Fruit fly (Drosophila melanogaster) whole organism, embryonic: ENCODE data around the gene Eip75B.

Experiments used
- Awh ChIP-seq: fragments of 200-800 bp; sonication (Bioruptor generic); IDR thresholded peaks from 2 replicates; pipeline ENCODE4, ENCODE4 v1.3.6; 2022; ENCODE audit warnings: missing biosample characterization, missing genetic modification characterization
- B-H2 ChIP-seq: fragments of 200-800 bp; sonication (Bioruptor generic); optimal IDR thresholded peaks from 2 replicates; lab custom pipeline; 2018; ENCODE audit warnings: missing biosample characterization, mild to moderate bottlenecking, missing genetic modification characterization
- CG12299 ChIP-seq: fragments of 200-800 bp; sonication (Bioruptor generic); optimal IDR thresholded peaks from 2 replicates; lab custom pipeline; 2018; ENCODE audit warnings: missing biosample characterization, mild to moderate bottlenecking, missing genetic modification characterization
- CG14441 ChIP-seq: fragments of 200-800 bp; sonication (Bioruptor generic); IDR thresholded peaks from 2 replicates; pipeline ENCODE4 v1.3.6; 2022; ENCODE audit warnings: missing biosample characterization, missing genetic modification characterization
- CG14965 ChIP-seq: fragments of 200-800 bp; sonication (Bioruptor generic); optimal IDR thresholded peaks from 2 replicates; lab custom pipeline; 2016; ENCODE audit warnings: missing biosample characterization, missing genetic modification characterization, borderline replicate concordance
- CG17612 ChIP-seq: fragments of 200-800 bp; sonication (Bioruptor generic); IDR thresholded peaks from 2 replicates; pipeline ENCODE4 v1.3.6; 2022; ENCODE audit warnings: missing biosample characterization, missing genetic modification characterization
- CG18262 ChIP-seq: fragments of 200-800 bp; optimal IDR thresholded peaks from 3 replicates; lab custom pipeline; 2019; ENCODE audit warnings: missing biosample characterization, mild to moderate bottlenecking, missing genetic modification characterization, moderate library complexity
- CG3838 ChIP-seq: fragments of 200-800 bp; sonication (Bioruptor generic); optimal IDR thresholded peaks from 3 replicates; lab custom pipeline; 2016; ENCODE audit warnings: missing biosample characterization, missing genetic modification characterization
- CG42726 ChIP-seq: fragments of 200-800 bp; sonication (Bioruptor generic); IDR thresholded peaks from 2 replicates; pipeline ENCODE4 v1.3.6; 2022; ENCODE audit warnings: missing biosample characterization, missing genetic modification characterization; ENCODE audit not compliant: partially characterized antibody
- CG4424 ChIP-seq: fragments of 200-800 bp; sonication (Bioruptor generic); optimal IDR thresholded peaks from 3 replicates; lab custom pipeline; 2016; ENCODE audit warnings: missing biosample characterization, missing genetic modification characterization
- CG6272 ChIP-seq: fragments of 200-800 bp; sonication (Bioruptor generic); IDR thresholded peaks from 2 replicates; pipeline ENCODE4 v1.3.6; 2022; ENCODE audit warnings: missing biosample characterization, missing genetic modification characterization
- CG6654 ChIP-seq: fragments of 200-800 bp; sonication (Bioruptor generic); optimal IDR thresholded peaks from 2 replicates; lab custom pipeline; 2017; ENCODE audit warnings: missing biosample characterization, mild to moderate bottlenecking, missing genetic modification characterization
- CG6765 ChIP-seq: fragments of 200-800 bp; sonication (Bioruptor generic); optimal IDR thresholded peaks from 3 replicates; lab custom pipeline; 2017; ENCODE audit warnings: missing biosample characterization, mild to moderate bottlenecking, missing genetic modification characterization
- CG7556 ChIP-seq: fragments of 200-800 bp; sonication (Bioruptor generic); optimal IDR thresholded peaks from 2 replicates; lab custom pipeline; 2017; ENCODE audit warnings: missing biosample characterization, mild to moderate bottlenecking, missing genetic modification characterization
- CG7786 ChIP-seq: fragments of 200-800 bp; sonication (Bioruptor generic); optimal IDR thresholded peaks from 2 replicates; lab custom pipeline; 2016; ENCODE audit warnings: missing biosample characterization, missing genetic modification characterization
- CG8359 ChIP-seq: fragments of 200-800 bp; sonication (Bioruptor generic); optimal IDR thresholded peaks from 2 replicates; lab custom pipeline; 2017; ENCODE audit warnings: missing biosample characterization, mild to moderate bottlenecking, missing genetic modification characterization, borderline replicate concordance
- CHES-1-like ChIP-seq: fragments of 200-800 bp; sonication (Bioruptor generic); optimal IDR thresholded peaks from 2 replicates; lab custom pipeline; 2016; ENCODE audit warnings: missing biosample characterization, missing genetic modification characterization
- CTCF ChIP-seq: fragments of 200-800 bp; sonication (Bioruptor generic); optimal IDR thresholded peaks from 2 replicates; lab custom pipeline; 2017; ENCODE audit warnings: missing biosample characterization, mild to moderate bottlenecking, missing genetic modification characterization, moderate library complexity
- Chrac-16 ChIP-seq: fragments of 200-800 bp; sonication (Bioruptor generic); optimal IDR thresholded peaks from 3 replicates; lab custom pipeline; 2016; ENCODE audit warnings: missing biosample characterization, missing genetic modification characterization
- Dll ChIP-seq: fragments of 200-800 bp; sonication (Bioruptor generic); IDR thresholded peaks from 4 replicates; pipeline ENCODE4 v1.3.6; 2022; ENCODE audit warnings: missing biosample characterization, missing genetic modification characterization; ENCODE audit not compliant: partially characterized antibody
- Drgx ChIP-seq: fragments of 200-800 bp; sonication (Bioruptor generic); IDR thresholded peaks from 2 replicates; pipeline ENCODE4 v1.3.6; 2022; ENCODE audit warnings: missing biosample characterization, missing genetic modification characterization
- E2f1 ChIP-seq: fragments of 200-800 bp; sonication (Bioruptor generic); IDR thresholded peaks from 2 replicates; pipeline ENCODE4 v1.3.6; 2022; ENCODE audit warnings: missing biosample characterization, missing genetic modification characterization
- Elba2 ChIP-seq: fragments of 200-800 bp; sonication (Bioruptor generic); optimal IDR thresholded peaks from 3 replicates; lab custom pipeline; 2016; ENCODE audit warnings: missing biosample characterization, missing genetic modification characterization
- Hr3 ChIP-seq: fragments of 200-800 bp; sonication (Bioruptor generic); optimal IDR thresholded peaks from 3 replicates; lab custom pipeline; 2016; ENCODE audit warnings: missing biosample characterization, missing genetic modification characterization
- MBD-R2 ChIP-seq: fragments of 200-800 bp; sonication (Bioruptor generic); IDR thresholded peaks from 2 replicates; pipeline ENCODE4 v1.3.6; 2022; ENCODE audit warnings: missing biosample characterization, missing genetic modification characterization
- Scr ChIP-seq: fragments of 200-800 bp; sonication (Bioruptor generic); IDR thresholded peaks from 2 replicates; pipeline ENCODE4 v1.3.6; 2022; ENCODE audit warnings: missing biosample characterization, missing genetic modification characterization; ENCODE audit not compliant: partially characterized antibody
- ac ChIP-seq: fragments of 200-800 bp; sonication (Bioruptor generic); optimal IDR thresholded peaks from 3 replicates; lab custom pipeline; 2017; ENCODE audit warnings: missing biosample characterization, mild to moderate bottlenecking, missing genetic modification characterization
- croc ChIP-seq: fragments of 200-800 bp; sonication (Bioruptor generic); conservative IDR thresholded peaks from 3 replicates; pipeline ENCODE4 v1.3.6; 2022; ENCODE audit warnings: missing biosample characterization, missing genetic modification characterization
- disco-r ChIP-seq: fragments of 200-800 bp; sonication (Bioruptor generic); optimal IDR thresholded peaks from 2 replicates; lab custom pipeline; 2016; ENCODE audit warnings: missing biosample characterization, missing genetic modification characterization
- ems ChIP-seq: fragments of 200-800 bp; sonication (Bioruptor generic); optimal IDR thresholded peaks from 3 replicates; lab custom pipeline; 2016; ENCODE audit warnings: missing biosample characterization, missing genetic modification characterization
- eve ChIP-seq, 2 experiments: fragments of >200 bp; optimal IDR thresholded peaks; 2 replicates each; lab custom pipeline; 2017; ENCODE audit warnings: missing biosample characterization in 2 of 2, missing genetic modification characterization in 2 of 2
- fu2 ChIP-seq: fragments of 200-800 bp; sonication (Bioruptor generic); optimal IDR thresholded peaks from 2 replicates; lab custom pipeline; 2016; ENCODE audit warnings: missing biosample characterization, missing genetic modification characterization
- hb ChIP-seq: fragments of 200-800 bp; sonication (Bioruptor generic); IDR thresholded peaks from 3 replicates; pipeline ENCODE4 v1.3.6; 2022; ENCODE audit warnings: missing biosample characterization, missing genetic modification characterization; ENCODE audit not compliant: partially characterized antibody
- hbn ChIP-seq: fragments of 200-800 bp; sonication (Bioruptor generic); IDR thresholded peaks from 2 replicates; pipeline ENCODE4 v1.3.6; 2022; ENCODE audit warnings: missing biosample characterization, missing genetic modification characterization; ENCODE audit not compliant: partially characterized antibody
- inv ChIP-seq: fragments of 200-800 bp; sonication (Bioruptor generic); IDR thresholded peaks from 2 replicates; pipeline ENCODE4 v1.3.6; 2022; ENCODE audit warnings: missing biosample characterization, missing genetic modification characterization; ENCODE audit not compliant: partially characterized antibody
- jing ChIP-seq: fragments of 200-800 bp; sonication (Bioruptor generic); optimal IDR thresholded peaks from 2 replicates; lab custom pipeline; 2018; ENCODE audit warnings: missing biosample characterization, mild to moderate bottlenecking, missing genetic modification characterization
- lmd ChIP-seq: fragments of 200-800 bp; sonication (Bioruptor generic); IDR thresholded peaks from 2 replicates; pipeline ENCODE4 v1.3.6; 2022; ENCODE audit warnings: missing biosample characterization, missing genetic modification characterization
- nom ChIP-seq: fragments of 200-800 bp; sonication (Bioruptor generic); optimal IDR thresholded peaks from 2 replicates; lab custom pipeline; 2017; ENCODE audit warnings: missing biosample characterization, missing genetic modification characterization, mild to moderate bottlenecking, moderate library complexity, missing genetic modification reagents
- pum ChIP-seq: fragments of 200-800 bp; sonication (Bioruptor generic); optimal IDR thresholded peaks from 2 replicates; lab custom pipeline; 2016; ENCODE audit warnings: missing biosample characterization, missing genetic modification characterization
- rib ChIP-seq: fragments of 200-800 bp; sonication (Bioruptor generic); IDR thresholded peaks from 2 replicates; pipeline ENCODE4 v1.3.6; 2022; ENCODE audit warnings: missing biosample characterization, missing genetic modification characterization
- sc ChIP-seq, 3 experiments: fragments of >200 bp in 2 of 3; fragments of 200-800 bp in 1 of 3; sonication (Bioruptor generic) in 1 of 3; optimal IDR thresholded peaks; 2 replicates in 2 of 3; 3 replicates in 1 of 3; lab custom pipeline; 2017; ENCODE audit warnings: mild to moderate bottlenecking in 1 of 3, missing biosample characterization in 1 of 3, missing genetic modification characterization in 1 of 3, missing genetic modification reagents in 1 of 3
- sens ChIP-seq: fragments of 200-800 bp; sonication (Bioruptor generic); peaks from one replicate; lab custom pipeline; 2016; ENCODE audit warnings: missing biosample characterization, missing genetic modification characterization
- seq ChIP-seq: fragments of 200-800 bp; sonication (Bioruptor generic); IDR thresholded peaks from 2 replicates; pipeline ENCODE4 v1.3.6; 2022; ENCODE audit warnings: missing biosample characterization, missing genetic modification characterization
- sim ChIP-seq: fragments of 200-800 bp; sonication (Bioruptor generic); IDR thresholded peaks from 2 replicates; pipeline ENCODE4 v1.3.6; 2022; ENCODE audit warnings: missing biosample characterization, missing genetic modification characterization
- sr ChIP-seq: fragments of 200-800 bp; sonication (Bioruptor generic); IDR thresholded peaks from 3 replicates; pipeline ENCODE4 v1.3.6; 2022; ENCODE audit warnings: missing biosample characterization, missing genetic modification characterization
- stc ChIP-seq: fragments of 200-800 bp; sonication (Bioruptor generic); IDR thresholded peaks from 2 replicates; pipeline ENCODE4 v1.3.6; 2022; ENCODE audit warnings: missing biosample characterization, missing genetic modification characterization
- toy ChIP-seq: fragments of 200-800 bp; sonication (Bioruptor generic); IDR thresholded peaks from 2 replicates; pipeline ENCODE4 v1.3.6; 2022; ENCODE audit warnings: missing biosample characterization, missing genetic modification characterization
- ttk ChIP-seq: fragments of 200-800 bp; sonication (Bioruptor generic); IDR thresholded peaks from 2 replicates; pipeline ENCODE4 v2.1.2; 2022; ENCODE audit warnings: missing biosample characterization, missing genetic modification characterization
- tx ChIP-seq: fragments of 200-800 bp; sonication (Bioruptor generic); optimal IDR thresholded peaks from 2 replicates; lab custom pipeline; 2016; ENCODE audit warnings: missing biosample characterization, missing genetic modification characterization
- usp ChIP-seq: fragments of >200 bp; optimal IDR thresholded peaks from 2 replicates; lab custom pipeline; 2017; ENCODE audit warnings: missing biosample characterization, missing genetic modification characterization

Eip75B gene

dm6 chr3L:18003054-18003871 is 61.2 kb downstream of the Eip75B start (continued):
- TF ChIP-seq CG7556 (GFP tag; lab: Kevin White, UChicago) (peak; percentile 77), Elba2 (GFP tag; lab: Kevin White, UChicago) (no peak), CG42726 (GFP tag; lab: Robert Waterston, UW) (no peak), Chrac-16 (GFP tag; lab: Kevin White, UChicago) (no peak), CG6272 (GFP tag; lab: Robert Waterston, UW) (no peak), pum (GFP tag; lab: Kevin White, UChicago) (no peak), seq (GFP tag; lab: Robert Waterston, UW) (no peak), ttk (GFP tag; lab: Robert Waterston, UW) (no peak), CG6765 (peak; percentile 40), toy (no peak), rib (GFP tag; lab: Robert Waterston, UW) (peak; percentile 72), usp (GFP tag; lab: Kevin White, UChicago) (no peak), CG4424 (peak; percentile 33), nom (GFP tag; lab: Kevin White, UChicago) (no peak), sc (optimal IDR thresholded peaks at IDR 0.05; lab: Kevin White, UChicago) (no peak), sc (GFP tag; optimal IDR thresholded peaks at IDR 0.05; lab: Kevin White, UChicago) (no peak), Dll (no peak), sr (GFP tag; lab: Robert Waterston, UW) (no peak), stc (GFP tag; lab: Robert Waterston, UW) (no peak), CG18262 (tag; lab: Kevin White, UChicago) (peak; percentile 70), MBD-R2 (GFP tag; lab: Robert Waterston, UW) (no peak), sens (GFP tag; lab: Kevin White, UChicago) (peak; percentile 55), CG17612 (GFP tag; lab: Robert Waterston, UW) (no peak), ems (GFP tag; lab: Kevin White, UChicago) (no peak), lmd (GFP tag; lab: Robert Waterston, UW) (peak; percentile 44; the same call in 1 of the 2 replicates), E2f1 (peak; percentile 41; the same call in 1 of the 2 replicates), CG14965 (no peak), jing (GFP tag; lab: Kevin White, UChicago) (peak; percentile 39), CG3838 (GFP tag; lab: Kevin White, UChicago) (no peak), ac (GFP tag; lab: Kevin White, UChicago) (no peak), Hr3 (GFP tag; lab: Kevin White, UChicago) (peak; percentile 55), tx (GFP tag; lab: Kevin White, UChicago) (no peak), CTCF (GFP tag; lab: Kevin White, UChicago) (no peak), B-H2 (GFP tag; lab: Kevin White, UChicago) (no peak), fu2 (GFP tag; lab: Kevin White, UChicago) (no peak), CG12299 (tag; lab: Kevin White, UChicago) (peak; percentile 69), inv (GFP tag; lab: Robert Waterston, UW) (no peak), croc (no peak), CG14441 (peak; percentile 36; the same call in 1 of the 2 replicates), hbn (no peak), CG6654 (GFP tag; lab: Kevin White, UChicago) (no peak), eve (GFP tag; optimal IDR thresholded peaks at IDR 0.05; lab: Kevin White, UChicago) (no peak), CG7786 (GFP tag; lab: Kevin White, UChicago) (no peak), CG8359 (GFP tag; lab: Kevin White, UChicago) (no peak), CHES-1-like (no peak), Drgx (GFP tag; lab: Robert Waterston, UW) (peak; percentile 47; the same call in 1 of the 2 replicates), disco-r (GFP tag; lab: Kevin White, UChicago) (no peak), sim (GFP tag; lab: Robert Waterston, UW) (no peak), hb (GFP tag; lab: Robert Waterston, UW) (0 out of 3 replicates have a peak, but pooled peaks have one; percentile 7), Awh (no peak), Scr (GFP tag; lab: Robert Waterston, UW) (no peak)
